Fruit fly (Drosophila melanogaster): ENCODE measurements around the gene spen.

spen gene

dm6 chr2L:246656-247340 is 88.0 kb downstream of the spen start (continued):
- TF ChIP-seq CG10267 (tag; optimal IDR thresholded peaks at IDR 0.05) (no peak), dati (GFP tag; IDR thresholded peaks at IDR 0.05) (no peak), ara (GFP tag; IDR thresholded peaks at IDR 0.05) (no peak), CG12236 (GFP tag; optimal IDR thresholded peaks at IDR 0.05) (no peak), repo (GFP tag; optimal IDR thresholded peaks at IDR 0.05) (no peak), Atf3 (GFP tag; optimal IDR thresholded peaks at IDR 0.05) (no peak), CG31224 (GFP tag; IDR thresholded peaks at IDR 0.05) (no peak), Awh (GFP tag; IDR thresholded peaks at IDR 0.05) (no peak), Ets65A (GFP tag) (no peak), Pdp1 (GFP tag; optimal IDR thresholded peaks at IDR 0.05) (no peak), kni (GFP tag; optimal IDR thresholded peaks at IDR 0.05) (peak; percentile 74), peb (GFP tag; IDR thresholded peaks at IDR 0.05) (no peak), ro (GFP tag; IDR thresholded peaks at IDR 0.05) (no peak), Rfx (GFP tag; IDR thresholded peaks at IDR 0.05) (no peak), CG10959 (GFP tag; IDR thresholded peaks at IDR 0.05) (no peak), CG6791 (GFP tag; IDR thresholded peaks at IDR 0.05; ENCODE audit: partially characterized antibody) (no peak), CG3407 (GFP tag; optimal IDR thresholded peaks at IDR 0.05) (no peak), Ravus (GFP tag; IDR thresholded peaks at IDR 0.05) (no peak), D19B (GFP tag; optimal IDR thresholded peaks at IDR 0.05) (no peak), Hey (tag; optimal IDR thresholded peaks at IDR 0.05) (peak; percentile 19), onecut (GFP tag; IDR thresholded peaks at IDR 0.05) (peak; percentile 23), fd3F (GFP tag; optimal IDR thresholded peaks at IDR 0.05) (no peak), Aef1 (GFP tag; IDR thresholded peaks at IDR 0.05) (no peak), org-1 (GFP tag; optimal IDR thresholded peaks at IDR 0.05) (no peak), wdn (GFP tag; IDR thresholded peaks at IDR 0.05) (no peak), Fer1 (GFP tag; optimal IDR thresholded peaks at IDR 0.05) (peak; percentile 33), zfh1 (GFP tag; IDR thresholded peaks at IDR 0.05) (no peak), CG17568 (GFP tag; optimal IDR thresholded peaks at IDR 0.05) (peak; percentile 18), caup (GFP tag; optimal IDR thresholded peaks at IDR 0.05; ENCODE audit: severe bottlenecking) (no peak), Neu2 (GFP tag; optimal IDR thresholded peaks at IDR 0.05; ENCODE audit: borderline replicate concordance) (no peak), Dll (GFP tag; IDR thresholded peaks at IDR 0.05; ENCODE audit: partially characterized antibody) (peak; percentile 46; the same call in 1 of the 4 replicates), CHES-1-like (GFP tag; optimal IDR thresholded peaks at IDR 0.05) (peak; percentile 54), Optix (GFP tag; IDR thresholded peaks at IDR 0.05) (no peak), stwl (tag; optimal IDR thresholded peaks at IDR 0.05) (no peak), dm (GFP tag; optimal IDR thresholded peaks at IDR 0.05) (peak; percentile 11), CG7928 (GFP tag; optimal IDR thresholded peaks at IDR 0.05) (no peak), sim (GFP tag; IDR thresholded peaks at IDR 0.05) (no peak), CG15269 (tag; optimal IDR thresholded peaks at IDR 0.05) (no peak), tgo (GFP tag; IDR thresholded peaks at IDR 0.05) (no peak), CG3281 (GFP tag; optimal IDR thresholded peaks at IDR 0.05) (no peak), ab (GFP tag; optimal IDR thresholded peaks at IDR 0.05) (no peak), Sox100B (GFP tag; optimal IDR thresholded peaks at IDR 0.05) (no peak), CG4707 (GFP tag; optimal IDR thresholded peaks at IDR 0.05) (no peak), Xbp1 (GFP tag; optimal IDR thresholded peaks at IDR 0.05) (no peak), CG8089 (GFP tag; optimal IDR thresholded peaks at IDR 0.05) (no peak), Hr39 (optimal IDR thresholded peaks at IDR 0.05) (no peak), TFAM (GFP tag; optimal IDR thresholded peaks at IDR 0.05) (no peak), lov (optimal IDR thresholded peaks at IDR 0.05) (no peak), lov (GFP tag; IDR thresholded peaks at IDR 0.05) (no peak), kah (GFP tag; optimal IDR thresholded peaks at IDR 0.05) (peak; percentile 43), ash1 (GFP tag; optimal IDR thresholded peaks at IDR 0.05) (no peak), CG2712 (tag; optimal IDR thresholded peaks at IDR 0.05) (peak; percentile 33)
